Worm (Caenorhabditis elegans): ENCODE measurements around the gene mps-1.

- no peak for TF ChIP-seq hmg-1.2 (GFP tag; IDR thresholded peaks at IDR 0.05)
- no peak for TF ChIP-seq nfyb-1 (GFP tag; IDR thresholded peaks at IDR 0.05)
- TF ChIP-seq xnd-1 (tag; optimal IDR thresholded peaks at IDR 0.05), result no peak
- TF ChIP-seq lin-35 (GFP tag; optimal IDR thresholded peaks at IDR 0.05), result no peak
- no peak for TF ChIP-seq F37B4.10 (GFP tag; IDR thresholded peaks at IDR 0.05)
- TF ChIP-seq hlh-12 (tag; optimal IDR thresholded peaks at IDR 0.05), result no peak
- TF ChIP-seq F22D6.2 (tag; optimal IDR thresholded peaks at IDR 0.05), result no peak
- no peak for TF ChIP-seq Y67H2A.10 (GFP tag; conservative IDR thresholded peaks at IDR 0.05)
- TF ChIP-seq hlh-26 (GFP tag; conservative IDR thresholded peaks at IDR 0.05), result no peak
- TF ChIP-seq unc-130 (GFP tag; optimal IDR thresholded peaks at IDR 0.05), result no peak
- no peak for TF ChIP-seq chd-7 (tag; optimal IDR thresholded peaks at IDR 0.05)
- TF ChIP-seq dpl-1 (GFP tag; optimal IDR thresholded peaks at IDR 0.05), result no peak
- TF ChIP-seq B0336.3 (GFP tag; IDR thresholded peaks at IDR 0.05), result no peak
- no peak for TF ChIP-seq attf-3 (GFP tag; conservative IDR thresholded peaks at IDR 0.05)
These were observed 17.7 kb upstream of the mps-1 start for ce11 chrII:6311888-6312287.

Data from whole organism, young adult.